Fruit fly (Drosophila melanogaster): ENCODE measurements around the gene NimC3.
A peak's percentile ranks its signal among the peaks of the same experiment; 100 is the strongest.

dm6 chr2L:14023136-14024050, 3.4 kb upstream of the NimC3 start:
- TF ChIP-seq fd59A (GFP tag; optimal IDR thresholded peaks at IDR 0.05) (no peak), Eip78C (GFP tag) (peak; percentile 89)

Measured in whole organism, prepupa.